Worm (Caenorhabditis elegans): Measurements from ENCODE around the gene bus-17.

The bus-17 gene

DNA sequence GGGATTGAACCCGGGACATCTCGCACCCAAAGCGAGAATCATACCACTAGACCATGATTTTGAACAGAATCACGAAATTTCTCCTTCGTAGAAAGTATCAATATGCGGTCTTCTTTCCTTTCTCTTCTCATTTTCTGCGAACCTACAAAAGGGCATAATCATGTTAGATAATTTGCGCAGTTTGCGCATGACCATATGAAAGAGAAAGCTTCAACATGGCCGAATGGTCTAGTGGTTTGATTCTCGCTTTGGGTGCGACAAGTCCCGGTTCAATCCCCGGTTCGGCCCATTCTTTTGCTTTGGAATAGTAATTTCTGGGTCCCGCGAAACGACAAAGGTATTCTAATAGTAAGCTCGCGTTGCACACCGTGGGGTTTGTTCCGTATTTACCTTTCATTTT is 18.3 kb downstream of the bus-17 start (continued):
- TF ChIP-seq hlh-30 (tag; optimal IDR thresholded peaks at IDR 0.05; ENCODE audit: insufficient read depth): peak; percentile 28
- TF ChIP-seq rbr-2 (tag; optimal IDR thresholded peaks at IDR 0.05): peak; percentile 0
- peak; percentile 5 for TF ChIP-seq dve-1 (tag; optimal IDR thresholded peaks at IDR 0.05; ENCODE audit: insufficient read depth)
- peak; percentile 28; the same call in 1 of the 2 replicates for TF ChIP-seq hmg-1.1 (GFP tag; IDR thresholded peaks at IDR 0.05)
- TF ChIP-seq snpc-1.2 (GFP tag; IDR thresholded peaks at IDR 0.05): 0 out of 2 replicates have a peak, but pooled peaks have one; percentile 5
- peak; percentile 70 for TF ChIP-seq dmd-8 (GFP tag; IDR thresholded peaks at IDR 0.05)

DNA sequence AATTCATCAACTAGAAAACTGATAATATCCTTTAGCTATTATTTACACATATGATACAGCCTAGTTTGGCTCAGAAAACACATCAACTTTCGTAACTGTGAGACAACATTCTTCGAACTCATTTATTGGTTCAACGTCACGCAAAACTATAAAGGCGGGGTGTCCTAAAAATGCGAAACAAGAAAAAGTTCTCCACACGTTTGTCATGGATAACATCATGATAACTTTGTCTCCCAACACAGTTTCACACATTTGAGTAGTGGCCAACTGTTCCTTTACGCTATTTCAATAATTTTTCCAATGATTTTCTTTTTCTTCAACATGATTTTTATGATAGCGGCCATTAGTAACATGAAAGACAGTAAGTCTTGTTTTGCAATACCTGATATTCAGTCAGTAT is 19.4 kb downstream of the bus-17 start, which contains the start of gene srxa-9:
Gene srxa-9 (plus strand): TSS at position 301 of the 400 bp plus-strand sequence.
- TF ChIP-seq unc-39 (tag; optimal IDR thresholded peaks at IDR 0.05): no peak
- no peak for TF ChIP-seq mep-1 (tag; optimal IDR thresholded peaks at IDR 0.05)
- TF ChIP-seq saeg-2 (GFP tag; IDR thresholded peaks at IDR 0.05): no peak
- no peak for TF ChIP-seq Y48G9A.11 (GFP tag; IDR thresholded peaks at IDR 0.05)
- no peak for TF ChIP-seq ama-1 (optimal IDR thresholded peaks at IDR 0.05)
- TF ChIP-seq lir-3 (tag; optimal IDR thresholded peaks at IDR 0.05): no peak
- no peak for TF ChIP-seq nhr-111 (GFP tag; optimal IDR thresholded peaks at IDR 0.05)

DNA sequence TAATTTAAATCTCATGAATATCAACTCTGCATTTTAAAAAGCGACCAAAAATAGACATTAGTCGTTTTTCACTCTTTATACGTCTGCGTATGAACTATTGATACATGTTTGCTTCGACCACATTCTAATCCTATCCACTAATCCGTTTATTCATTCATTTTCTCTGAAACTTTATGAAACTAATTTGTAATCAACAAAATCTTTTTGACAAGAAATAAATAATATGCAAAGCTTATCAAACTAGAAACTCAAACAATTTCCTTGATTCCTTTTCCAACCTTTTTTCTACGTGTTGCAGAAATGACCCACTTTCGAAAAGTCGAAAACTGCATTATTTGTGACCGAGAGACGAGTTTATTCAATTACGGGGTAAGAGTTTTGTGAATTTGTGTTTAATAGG is 23.8 kb downstream of the bus-17 start, which contains the start of gene nhr-255:
Gene nhr-255 (plus strand): TSS at position 301 of the 400 bp plus-strand sequence.
- no peak for TF ChIP-seq nhr-10 (tag; optimal IDR thresholded peaks at IDR 0.05)
- TF ChIP-seq set-16 (GFP tag; IDR thresholded peaks at IDR 0.05): no peak
- TF ChIP-seq nhr-41 (GFP tag; IDR thresholded peaks at IDR 0.05): no peak

DNA sequence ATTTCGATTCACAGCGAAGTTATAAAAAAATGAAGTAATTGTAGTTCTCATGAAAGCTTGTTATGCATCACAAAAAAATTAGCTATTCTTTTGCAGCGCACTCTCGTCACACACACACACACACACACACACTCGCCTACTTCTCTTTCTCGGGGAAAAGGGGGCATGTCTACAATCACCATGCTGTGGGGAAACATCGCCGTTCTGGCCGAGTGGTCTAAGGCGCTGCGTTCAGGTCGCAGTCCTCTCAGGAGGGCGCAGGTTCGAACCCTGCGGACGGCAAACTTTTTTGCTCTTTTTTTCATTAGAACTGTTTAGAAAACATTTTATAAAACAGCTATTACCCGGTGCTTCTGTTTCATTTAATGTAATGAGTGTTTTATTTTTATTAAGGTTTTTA is 24.3 kb downstream of the bus-17 start:
- TF ChIP-seq zip-11 (GFP tag; IDR thresholded peaks at IDR 0.05) (no peak), daf-12 (tag; optimal IDR thresholded peaks at IDR 0.05) (no peak), fkh-10 (GFP tag; optimal IDR thresholded peaks at IDR 0.05) (peak; percentile 39), ces-1 (GFP tag; optimal IDR thresholded peaks at IDR 0.05) (no peak), T20F7.1 (GFP tag; optimal IDR thresholded peaks at IDR 0.05) (peak; percentile 68), dmd-9 (GFP tag; IDR thresholded peaks at IDR 0.05) (peak; percentile 88), dve-1 (tag; optimal IDR thresholded peaks at IDR 0.05; ENCODE audit: insufficient read depth) (peak; percentile 55), vab-7 (GFP tag; IDR thresholded peaks at IDR 0.05) (peak; percentile 86), jun-1 (tag; optimal IDR thresholded peaks at IDR 0.05) (peak; percentile 43), F10B5.3 (tag; optimal IDR thresholded peaks at IDR 0.05) (peak; percentile 12), lin-13 (GFP tag; optimal IDR thresholded peaks at IDR 0.05) (no peak), ceh-28 (tag; optimal IDR thresholded peaks at IDR 0.05) (no peak), dmd-6 (GFP tag; IDR thresholded peaks at IDR 0.05) (peak; percentile 80), ama-1 (optimal IDR thresholded peaks at IDR 0.05) (no peak), pqm-1 (tag; optimal IDR thresholded peaks at IDR 0.05) (no peak), Y5F2A.4 (GFP tag; optimal IDR thresholded peaks at IDR 0.05) (peak; percentile 50), nhr-42 (GFP tag; IDR thresholded peaks at IDR 0.05) (peak; percentile 83), egl-27 (tag; optimal IDR thresholded peaks at IDR 0.05) (no peak), F26F4.8 (GFP tag; conservative IDR thresholded peaks at IDR 0.05) (peak; percentile 76; the same call in 1 of the 2 replicates), ceh-62 (tag; optimal IDR thresholded peaks at IDR 0.05) (no peak), daf-8 (GFP tag; IDR thresholded peaks at IDR 0.05) (peak; percentile 81; the same call in 1 of the 2 replicates), Y48G9A.11 (GFP tag; IDR thresholded peaks at IDR 0.05) (peak; percentile 67), spr-1 (tag; optimal IDR thresholded peaks at IDR 0.05) (peak; percentile 63), nhr-28 (tag; optimal IDR thresholded peaks at IDR 0.05) (peak; percentile 39), ceh-82 (tag; optimal IDR thresholded peaks at IDR 0.05) (no peak), ztf-7 (tag; optimal IDR thresholded peaks at IDR 0.05) (peak; percentile 31), unc-130 (GFP tag; optimal IDR thresholded peaks at IDR 0.05) (peak; percentile 21), lin-39 (tag; optimal IDR thresholded peaks at IDR 0.05) (no peak), hlh-11 (tag; optimal IDR thresholded peaks at IDR 0.05) (peak; percentile 74), skn-1 (tag; optimal IDR thresholded peaks at IDR 0.05) (no peak), duxl-1 (tag; optimal IDR thresholded peaks at IDR 0.05; ENCODE audit: poor library complexity) (peak; percentile 82), nhr-25 (tag; optimal IDR thresholded peaks at IDR 0.05; ENCODE audit: borderline replicate concordance, insufficient read depth) (no peak), mep-1 (tag; optimal IDR thresholded peaks at IDR 0.05) (peak; percentile 84), nhr-11 (tag; optimal IDR thresholded peaks at IDR 0.05) (peak; percentile 30)

All from whole organism, L4 larva.